Worm (Caenorhabditis elegans) whole organism, young adult: ENCODE measurements around the gene F54E2.1.
A peak's percentile ranks its signal among the peaks of the same experiment; 100 is the strongest.

Experiments
- C17E4.6 ChIP-seq: fragments of 200-800 bp; sonication (Bioruptor generic); IDR thresholded peaks from 2 replicates; pipeline ENCODE4 v1.3.6; 2022; ENCODE audit warnings: missing genetic modification reagents, missing genetic modification characterization, missing compliant biosample characterization
- F23B12.7 ChIP-seq: sonication (generic microtip); optimal IDR thresholded peaks from 2 replicates; lab custom pipeline; 2017; ENCODE audit warnings: missing genetic modification characterization, mild to moderate bottlenecking, missing compliant biosample characterization, antibody characterized with exemption, moderate library complexity; ENCODE audit not compliant: insufficient read depth
- Y53G8AR.9 ChIP-seq: fragments of 200-800 bp; sonication (Bioruptor generic); conservative IDR thresholded peaks from 2 replicates; pipeline ENCODE4 v1.3.6; 2022; ENCODE audit warnings: missing genetic modification reagents, missing genetic modification characterization, missing compliant biosample characterization
- ama-1 ChIP-seq, 3 experiments: fragments of 150-350 bp in 1 of 3; sonication (generic microtip) in 2 of 3; optimal IDR thresholded peaks; 2 replicates each; lab custom pipeline; 2014 to 2018; ENCODE audit warnings: missing biosample characterization in 2 of 3, missing genetic modification characterization in 2 of 3, missing genetic modification reagents in 2 of 3
- cebp-2 ChIP-seq: fragments of 200-800 bp; sonication (Bioruptor generic); IDR thresholded peaks from 2 replicates; pipeline ENCODE4 v1.3.6; 2022; ENCODE audit warnings: missing genetic modification characterization, missing compliant biosample characterization
- die-1 ChIP-seq: sonication (generic microtip); optimal IDR thresholded peaks from 2 replicates; lab custom pipeline; 2016; ENCODE audit warnings: missing genotype, mild to moderate bottlenecking, missing genetic modification characterization, missing compliant biosample characterization
- dpff-1 ChIP-seq: sonication (generic microtip); optimal IDR thresholded peaks from 2 replicates; lab custom pipeline; 2017; ENCODE audit warnings: mild to moderate bottlenecking, missing genetic modification characterization, missing compliant biosample characterization
- lin-35 ChIP-seq, 3 experiments: fragments of 150-350 bp in 2 of 3; sonication (generic microtip) in 1 of 3; optimal IDR thresholded peaks; 2 replicates each; lab custom pipeline; 2014 to 2018; ENCODE audit warnings: missing biosample characterization in 3 of 3, missing genetic modification characterization in 3 of 3, missing genetic modification reagents in 3 of 3
- snpc-1.1 ChIP-seq: sonication (generic microtip); optimal IDR thresholded peaks from 2 replicates; lab custom pipeline; 2017; ENCODE audit warnings: missing genetic modification characterization, mild to moderate bottlenecking, missing compliant biosample characterization, antibody characterized with exemption, moderate library complexity, missing genotype, missing genetic modification reagents; ENCODE audit not compliant: insufficient read depth
- unc-130 ChIP-seq: sonication (generic microtip); optimal IDR thresholded peaks from 2 replicates; lab custom pipeline; 2016; ENCODE audit warnings: missing genetic modification reagents, missing genetic modification characterization, missing compliant biosample characterization
- zfh-2 ChIP-seq: fragments of 200-800 bp; sonication (Bioruptor generic); conservative IDR thresholded peaks from 2 replicates; pipeline ENCODE4 v1.3.6; 2022; ENCODE audit warnings: missing genetic modification reagents, missing genetic modification characterization, missing compliant biosample characterization
- zim-3 ChIP-seq: sonication (generic microtip); optimal IDR thresholded peaks from 2 replicates; lab custom pipeline; 2017; ENCODE audit warnings: mild to moderate bottlenecking, missing genetic modification characterization, moderate library complexity, missing compliant biosample characterization

ce11 chrV:2799172-2799869 is 10.9 kb upstream of the F54E2.1 start:
- TF ChIP-seq unc-130 (GFP tag; lab: Kevin White, UChicago) (no peak), die-1 (tag; lab: Kevin White, UChicago) (no peak), lin-35 (GFP tag; optimal IDR thresholded peaks at IDR 0.05; lab: Kevin White, UChicago) (no peak), Y53G8AR.9 (GFP tag; lab: Robert Waterston, UW) (no peak), ama-1 (optimal IDR thresholded peaks at IDR 0.05; lab: Kevin White, UChicago) (no peak), ama-1 (GFP tag; optimal IDR thresholded peaks at IDR 0.05; lab: Kevin White, UChicago) (no peak), zim-3 (no peak), snpc-1.1 (no peak), dpff-1 (tag; lab: Kevin White, UChicago) (no peak), C17E4.6 (GFP tag; lab: Robert Waterston, UW) (no peak), F23B12.7 (tag; lab: Kevin White, UChicago) (no peak), zfh-2 (GFP tag; lab: Robert Waterston, UW) (peak; percentile 60; the same call in 1 of the 2 replicates), cebp-2 (GFP tag; lab: Robert Waterston, UW) (no peak)
